Worm (Caenorhabditis elegans) whole organism, L2 larva: ENCODE measurements around the gene Y32G9B.1.

Experiments used
- C34F6.9 ChIP-seq: fragments of 150-350 bp; optimal IDR thresholded peaks from 2 replicates; lab custom pipeline; 2014; ENCODE audit warnings: missing biosample characterization, missing genetic modification characterization
- ZK546.5 ChIP-seq: sonication (generic microtip); optimal IDR thresholded peaks from 2 replicates; lab custom pipeline; 2017; ENCODE audit warnings: missing biosample characterization, missing genetic modification characterization
- alr-1 ChIP-seq: fragments of 150-350 bp; optimal IDR thresholded peaks from 2 replicates; lab custom pipeline; 2014; ENCODE audit warnings: missing biosample characterization, missing genetic modification characterization
- aly-2 ChIP-seq: fragments of 150-350 bp; optimal IDR thresholded peaks from 2 replicates; lab custom pipeline; 2014; ENCODE audit warnings: missing biosample characterization, missing genetic modification characterization
- ama-1 ChIP-seq: fragments of 150-350 bp; optimal IDR thresholded peaks from 2 replicates; lab custom pipeline; 2018; ENCODE audit warnings: inconsistent platforms
- blmp-1 ChIP-seq: sonication (generic microtip); optimal IDR thresholded peaks from 2 replicates; lab custom pipeline; 2017; ENCODE audit warnings: missing genetic modification characterization, mild to moderate bottlenecking, missing compliant biosample characterization, antibody characterized with exemption, moderate library complexity; ENCODE audit not compliant: insufficient read depth
- ceh-16 ChIP-seq: fragments of 150-350 bp; optimal IDR thresholded peaks from 2 replicates; lab custom pipeline; 2014; ENCODE audit warnings: missing biosample characterization, missing genetic modification characterization
- ceh-82 ChIP-seq: fragments of 150-350 bp; optimal IDR thresholded peaks from 2 replicates; lab custom pipeline; 2014; ENCODE audit warnings: missing biosample characterization, missing genetic modification characterization
- crh-2 ChIP-seq: sonication (generic microtip); optimal IDR thresholded peaks from 2 replicates; lab custom pipeline; 2017; ENCODE audit warnings: missing biosample characterization, missing genetic modification characterization
- egl-27 ChIP-seq: sonication (generic microtip); optimal IDR thresholded peaks from 3 replicates; lab custom pipeline; 2017; ENCODE audit warnings: missing biosample characterization, missing genetic modification reagents, missing genetic modification characterization
- elt-1 ChIP-seq: fragments of 150-350 bp; optimal IDR thresholded peaks from 2 replicates; lab custom pipeline; 2014; ENCODE audit warnings: missing biosample characterization, missing genetic modification characterization
- elt-3 ChIP-seq: sonication (generic microtip); optimal IDR thresholded peaks from 2 replicates; lab custom pipeline; 2017; ENCODE audit warnings: missing biosample characterization, missing genetic modification characterization
- fos-1 ChIP-seq: fragments of 150-350 bp; optimal IDR thresholded peaks from 2 replicates; lab custom pipeline; 2014; ENCODE audit warnings: missing biosample characterization, missing genetic modification characterization
- gmeb-1 ChIP-seq: fragments of 150-350 bp; optimal IDR thresholded peaks from 2 replicates; lab custom pipeline; 2014; ENCODE audit warnings: missing biosample characterization, missing genetic modification characterization
- lin-39 ChIP-seq: fragments of 150-350 bp; optimal IDR thresholded peaks from 2 replicates; lab custom pipeline; 2014; ENCODE audit warnings: missing biosample characterization, missing genetic modification reagents, missing genetic modification characterization
- lsy-2 ChIP-seq, 2 experiments: fragments of 150-350 bp in 1 of 2; sonication (generic microtip) in 1 of 2; optimal IDR thresholded peaks; 2 replicates each; lab custom pipeline; 2014 to 2017; ENCODE audit warnings: missing biosample characterization in 2 of 2, missing genetic modification characterization in 2 of 2
- mbf-1 ChIP-seq: sonication (generic microtip); optimal IDR thresholded peaks from 2 replicates; lab custom pipeline; 2017; ENCODE audit warnings: missing biosample characterization, missing genetic modification characterization
- mdl-1 ChIP-seq, 2 experiments: fragments of 150-350 bp in 1 of 2; sonication (generic microtip) in 1 of 2; optimal IDR thresholded peaks; 2 replicates each; lab custom pipeline; 2017; ENCODE audit warnings: missing biosample characterization in 2 of 2, missing genetic modification characterization in 2 of 2
- nhr-11 ChIP-seq: fragments of 150-350 bp; optimal IDR thresholded peaks from 2 replicates; lab custom pipeline; 2014; ENCODE audit warnings: missing biosample characterization, missing genetic modification characterization
- nhr-12 ChIP-seq: fragments of 150-350 bp; optimal IDR thresholded peaks from 2 replicates; lab custom pipeline; 2014; ENCODE audit warnings: missing biosample characterization, missing genetic modification characterization
- nhr-129 ChIP-seq: fragments of 150-350 bp; optimal IDR thresholded peaks from 2 replicates; lab custom pipeline; 2014; ENCODE audit warnings: missing biosample characterization, missing genetic modification characterization
- nhr-21 ChIP-seq: fragments of 150-350 bp; optimal IDR thresholded peaks from 2 replicates; lab custom pipeline; 2014; ENCODE audit warnings: missing biosample characterization, missing genetic modification characterization
- nhr-237 ChIP-seq: fragments of 150-350 bp; optimal IDR thresholded peaks from 2 replicates; lab custom pipeline; 2014; ENCODE audit warnings: missing biosample characterization, missing genetic modification characterization
- nhr-25 ChIP-seq: fragments of 150-350 bp; sonication (generic microtip); optimal IDR thresholded peaks from 3 replicates; lab custom pipeline; 2014; ENCODE audit warnings: missing biosample characterization, missing genetic modification characterization
- peb-1 ChIP-seq: fragments of 150-350 bp; optimal IDR thresholded peaks from 2 replicates; lab custom pipeline; 2014; ENCODE audit warnings: missing biosample characterization, missing genetic modification characterization
- sem-4 ChIP-seq: fragments of 150-350 bp; optimal IDR thresholded peaks from 2 replicates; lab custom pipeline; 2014; ENCODE audit warnings: missing biosample characterization, missing genetic modification reagents, missing genetic modification characterization
- skn-1 ChIP-seq: sonication (generic microtip); optimal IDR thresholded peaks from 2 replicates; lab custom pipeline; 2017; ENCODE audit warnings: missing biosample characterization, missing genetic modification characterization
- sma-3 ChIP-seq: sonication (generic microtip); optimal IDR thresholded peaks from 2 replicates; lab custom pipeline; 2016; ENCODE audit warnings: missing genetic modification reagents, missing genetic modification characterization, missing compliant biosample characterization
- sma-9 ChIP-seq, 2 experiments: fragments of 150-350 bp in 1 of 2; sonication (generic microtip) in 1 of 2; optimal IDR thresholded peaks; 2 replicates each; lab custom pipeline; 2014 to 2016; ENCODE audit warnings: missing genetic modification characterization in 2 of 2, mild to moderate bottlenecking in 1 of 2, missing biosample characterization in 1 of 2, missing compliant biosample characterization in 1 of 2, missing genetic modification reagents in 1 of 2, moderate library complexity in 1 of 2
- snpc-4 ChIP-seq: fragments of 150-350 bp; optimal IDR thresholded peaks from 2 replicates; lab custom pipeline; 2014; ENCODE audit warnings: missing biosample characterization, missing genetic modification characterization
- unc-55 ChIP-seq: fragments of 150-350 bp; sonication (generic microtip); optimal IDR thresholded peaks from 3 replicates; lab custom pipeline; 2014; ENCODE audit warnings: missing biosample characterization, missing genetic modification reagents, missing genetic modification characterization
- unc-62 ChIP-seq: fragments of 150-350 bp; optimal IDR thresholded peaks from 2 replicates; lab custom pipeline; 2014; ENCODE audit warnings: missing biosample characterization, missing genetic modification reagents, missing genetic modification characterization
- zag-1 ChIP-seq: fragments of 150-350 bp; optimal IDR thresholded peaks from 2 replicates; lab custom pipeline; 2014; ENCODE audit warnings: missing biosample characterization, missing genetic modification characterization
- ztf-1 ChIP-seq: fragments of 200-800 bp; sonication (Bioruptor generic); conservative IDR thresholded peaks from 2 replicates; pipeline ENCODE4 v1.3.6; 2022; ENCODE audit warnings: missing genetic modification characterization, missing compliant biosample characterization
- ztf-11 ChIP-seq: sonication (generic microtip); optimal IDR thresholded peaks from 2 replicates; lab custom pipeline; 2017; ENCODE audit warnings: missing biosample characterization, missing genetic modification characterization

The Y32G9B.1 gene

ce11 chrV:1868596-1869263 lies 38.9 kb upstream of the Y32G9B.1 start, which contains the start of gene knl-3 (continued):
- TF ChIP-seq skn-1 (tag; lab: Kevin White, UChicago), result no peak
- TF ChIP-seq elt-1 (tag; lab: Kevin White, UChicago), result no peak
- no peak for TF ChIP-seq ztf-1 (GFP tag; lab: Robert Waterston, UW)
- TF ChIP-seq zag-1, result peak; percentile 32
- TF ChIP-seq elt-3 (tag; lab: Kevin White, UChicago), result no peak
- no peak for TF ChIP-seq nhr-12 (tag; lab: Kevin White, UChicago)
- TF ChIP-seq sem-4, result peak; percentile 56
- no peak for TF ChIP-seq sma-9 (GFP tag; optimal IDR thresholded peaks at IDR 0.05; lab: Kevin White, UChicago)
- no peak for TF ChIP-seq sma-9 (tag; optimal IDR thresholded peaks at IDR 0.05; lab: Kevin White, UChicago)

- TF ChIP-seq lin-39 (no peak), lsy-2 (tag; optimal IDR thresholded peaks at IDR 0.05; lab: Kevin White, UChicago) (no peak), ceh-82 (tag; lab: Kevin White, UChicago) (no peak)
Observed at ce11 chrV:1868025-1868424, 38.2 kb upstream of the Y32G9B.1 start.

- TF ChIP-seq zag-1, result no peak
Observed at ce11 chrV:1864997-1865396, 35.1 kb upstream of the Y32G9B.1 start.

ce11 chrV:1862954-1863353 lies 33.1 kb upstream of the Y32G9B.1 start:
- TF ChIP-seq nhr-237 (tag; lab: Kevin White, UChicago), result no peak
- TF ChIP-seq alr-1, result no peak
- no peak for TF ChIP-seq ztf-11 (tag; lab: Kevin White, UChicago)
- TF ChIP-seq unc-55, result no peak
- TF ChIP-seq ztf-1 (GFP tag; lab: Robert Waterston, UW), result no peak

ce11 chrV:1857840-1858239 lies 28.0 kb upstream of the Y32G9B.1 start:
- TF ChIP-seq mbf-1, result no peak
- no peak for TF ChIP-seq ama-1 (lab: Kevin White, UChicago)
- TF ChIP-seq gmeb-1, result no peak
- TF ChIP-seq snpc-4 (tag; lab: Kevin White, UChicago), result no peak
- TF ChIP-seq zag-1, result no peak
- no peak for TF ChIP-seq nhr-129
- TF ChIP-seq, all 48 proteins: peak for 0

- TF ChIP-seq nhr-12 (tag; lab: Kevin White, UChicago) (no peak), egl-27 (tag; lab: Kevin White, UChicago) (no peak), nhr-129 (no peak), snpc-4 (tag; lab: Kevin White, UChicago) (no peak), mdl-1 (tag; optimal IDR thresholded peaks at IDR 0.05; lab: Kevin White, UChicago) (no peak), nhr-237 (tag; lab: Kevin White, UChicago) (no peak), skn-1 (tag; lab: Kevin White, UChicago) (no peak), nhr-21 (tag; lab: Kevin White, UChicago) (no peak), unc-62 (no peak), unc-55 (no peak), ztf-1 (GFP tag; lab: Robert Waterston, UW) (no peak), lsy-2 (tag; optimal IDR thresholded peaks at IDR 0.05; lab: Kevin White, UChicago) (no peak), peb-1 (tag; lab: Kevin White, UChicago) (no peak), ceh-16 (tag; lab: Kevin White, UChicago) (no peak)
- TF ChIP-seq, all 48 proteins: peak for 0
Observed at ce11 chrV:1856176-1856575, 26.3 kb upstream of the Y32G9B.1 start, which contains the start of gene T10B5.10. Gene T10B5.10 (minus strand): TSS chrV:1856276.

- no peak for TF ChIP-seq unc-62
- peak; percentile 23 for TF ChIP-seq nhr-25 (tag; lab: Kevin White, UChicago)
Observed at ce11 chrV:1855087-1855486, 25.2 kb upstream of the Y32G9B.1 start.

- TF ChIP-seq crh-2 (tag; lab: Kevin White, UChicago) (no peak), egl-27 (tag; lab: Kevin White, UChicago) (no peak), blmp-1 (tag; lab: Kevin White, UChicago) (no peak), aly-2 (no peak), ZK546.5 (no peak), snpc-4 (tag; lab: Kevin White, UChicago) (no peak), mdl-1 (tag; optimal IDR thresholded peaks at IDR 0.05; lab: Kevin White, UChicago) (no peak), nhr-11 (tag; lab: Kevin White, UChicago) (no peak), sma-3 (no peak), elt-1 (tag; lab: Kevin White, UChicago) (no peak), elt-3 (tag; lab: Kevin White, UChicago) (no peak), ceh-82 (tag; lab: Kevin White, UChicago) (no peak), lsy-2 (tag; optimal IDR thresholded peaks at IDR 0.05; lab: Kevin White, UChicago) (no peak), C34F6.9 (no peak), fos-1 (no peak), ztf-1 (GFP tag; lab: Robert Waterston, UW) (no peak), nhr-237 (tag; lab: Kevin White, UChicago) (no peak)
Observed at ce11 chrV:1848590-1848989, 18.7 kb upstream of the Y32G9B.1 start.
